Worm (Caenorhabditis elegans): ENCODE data around the gene ZC239.6.

DNA sequence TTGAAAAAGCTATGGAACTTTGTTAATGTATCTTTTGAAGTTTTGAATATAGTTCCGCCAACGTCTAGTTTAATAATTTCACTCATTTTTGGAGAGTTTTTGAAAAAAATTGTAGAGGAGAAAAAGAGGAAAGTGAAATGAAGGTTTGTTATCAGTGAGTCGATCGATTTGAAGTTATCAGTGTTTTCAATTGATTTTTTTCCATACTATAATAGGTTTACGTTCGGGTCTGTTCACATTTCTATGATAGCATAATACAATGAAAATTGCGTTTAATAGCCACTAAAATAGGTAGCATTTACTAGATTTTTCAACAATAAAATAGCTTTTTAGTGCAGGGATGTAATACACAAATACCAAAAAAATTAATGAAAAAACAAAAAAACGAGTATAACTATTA lies 15.8 kb downstream of the ZC239.6 start, which contains the start of gene ZC239.16:
- TF ChIP-seq snpc-4 (tag; optimal IDR thresholded peaks at IDR 0.05) (no peak), nhr-28 (tag; optimal IDR thresholded peaks at IDR 0.05) (no peak), egl-27 (tag; optimal IDR thresholded peaks at IDR 0.05) (no peak), ztf-4 (tag; optimal IDR thresholded peaks at IDR 0.05) (no peak), nhr-76 (tag; optimal IDR thresholded peaks at IDR 0.05) (no peak), daf-12 (tag; optimal IDR thresholded peaks at IDR 0.05) (no peak)
